Fruit fly (Drosophila melanogaster) whole organism, embryonic: Measurements from ENCODE around the gene Sfp26Ad.

ENCODE experiments used
- Aef1 ChIP-seq: fragments of 200-800 bp; sonication (Bioruptor generic); IDR thresholded peaks from 3 replicates; pipeline ENCODE4 v1.3.6; 2022; ENCODE audit warnings: missing biosample characterization, missing genetic modification characterization
- B-H2 ChIP-seq: fragments of 200-800 bp; sonication (Bioruptor generic); optimal IDR thresholded peaks from 2 replicates; lab custom pipeline; 2018; ENCODE audit warnings: missing biosample characterization, mild to moderate bottlenecking, missing genetic modification characterization
- CG10543 ChIP-seq: fragments of 200-800 bp; sonication (Bioruptor generic); optimal IDR thresholded peaks from 3 replicates; lab custom pipeline; 2017; ENCODE audit warnings: missing biosample characterization, mild to moderate bottlenecking, missing genetic modification characterization, moderate library complexity
- CG11085 ChIP-seq: fragments of 200-800 bp; sonication (Bioruptor generic); IDR thresholded peaks from 2 replicates; pipeline ENCODE4 v1.3.6; 2022; ENCODE audit warnings: missing biosample characterization, missing genetic modification characterization
- CG11456 ChIP-seq: fragments of 200-800 bp; sonication (Bioruptor generic); IDR thresholded peaks from 3 replicates; pipeline ENCODE4 v1.3.6; 2022; ENCODE audit warnings: missing biosample characterization, missing genetic modification characterization
- CG11560 ChIP-seq: fragments of 200-800 bp; sonication (Bioruptor generic); IDR thresholded peaks from 3 replicates; pipeline ENCODE4 v1.3.6; 2022; ENCODE audit warnings: missing biosample characterization, missing genetic modification characterization
- CG11723 ChIP-seq: fragments of 200-800 bp; sonication (Bioruptor generic); optimal IDR thresholded peaks from 2 replicates; lab custom pipeline; 2017; ENCODE audit warnings: missing biosample characterization, mild to moderate bottlenecking, missing genetic modification characterization
- CG12104 ChIP-seq: fragments of 200-800 bp; sonication (Bioruptor generic); optimal IDR thresholded peaks from 3 replicates; lab custom pipeline; 2016; ENCODE audit warnings: missing biosample characterization, missing genetic modification characterization
- CG12391 ChIP-seq: fragments of 200-800 bp; sonication (Bioruptor generic); optimal IDR thresholded peaks from 3 replicates; lab custom pipeline; 2018; ENCODE audit warnings: missing biosample characterization, mild to moderate bottlenecking, missing genetic modification characterization, moderate library complexity
- CG12659 ChIP-seq: fragments of 200-800 bp; sonication (Bioruptor generic); optimal IDR thresholded peaks from 3 replicates; lab custom pipeline; 2017; ENCODE audit warnings: mild to moderate bottlenecking, missing biosample characterization, missing genetic modification reagents, missing genetic modification characterization
- CG15601 ChIP-seq: fragments of 200-800 bp; sonication (Bioruptor generic); optimal IDR thresholded peaks from 3 replicates; lab custom pipeline; 2019; ENCODE audit warnings: missing biosample characterization, mild to moderate bottlenecking, missing genetic modification characterization, moderate library complexity
- CG16863 ChIP-seq: fragments of 200-800 bp; sonication (Bioruptor generic); optimal IDR thresholded peaks from 3 replicates; lab custom pipeline; 2016; ENCODE audit warnings: missing biosample characterization, missing genetic modification characterization
- CG17186 ChIP-seq: fragments of 200-800 bp; sonication (Bioruptor generic); optimal IDR thresholded peaks from 3 replicates; lab custom pipeline; 2017; ENCODE audit warnings: missing biosample characterization, missing genetic modification reagents, missing genetic modification characterization
- CG17802 ChIP-seq: fragments of 200-800 bp; sonication (Bioruptor generic); optimal IDR thresholded peaks from 2 replicates; lab custom pipeline; 2018; ENCODE audit warnings: missing biosample characterization, mild to moderate bottlenecking, missing genetic modification characterization, moderate library complexity
- CG31388 ChIP-seq: fragments of 200-800 bp; sonication (Bioruptor generic); optimal IDR thresholded peaks from 2 replicates; lab custom pipeline; 2016; ENCODE audit warnings: missing biosample characterization, missing genetic modification characterization
- CG5245 ChIP-seq: fragments of 200-800 bp; sonication (Bioruptor generic); optimal IDR thresholded peaks from 3 replicates; lab custom pipeline; 2016; ENCODE audit warnings: missing biosample characterization, missing genetic modification characterization
- CG6791 ChIP-seq: fragments of 200-800 bp; sonication (Bioruptor generic); IDR thresholded peaks from 3 replicates; pipeline ENCODE4 v1.3.6; 2022; ENCODE audit warnings: missing biosample characterization, missing genetic modification characterization; ENCODE audit not compliant: partially characterized antibody
- CG7928 ChIP-seq: fragments of 200-800 bp; sonication (Bioruptor generic); optimal IDR thresholded peaks from 2 replicates; lab custom pipeline; 2017; ENCODE audit warnings: missing biosample characterization, mild to moderate bottlenecking, missing genetic modification characterization
- CG7987 ChIP-seq: fragments of 200-800 bp; sonication (Bioruptor generic); optimal IDR thresholded peaks from 2 replicates; lab custom pipeline; 2018; ENCODE audit warnings: missing biosample characterization, mild to moderate bottlenecking, missing genetic modification characterization, moderate library complexity
- CG9932 ChIP-seq: fragments of 200-800 bp; sonication (Bioruptor generic); IDR thresholded peaks from 2 replicates; pipeline ENCODE4 v1.3.6; 2022; ENCODE audit warnings: missing biosample characterization, missing genetic modification characterization
- CHES-1-like ChIP-seq: fragments of 200-800 bp; sonication (Bioruptor generic); optimal IDR thresholded peaks from 2 replicates; lab custom pipeline; 2016; ENCODE audit warnings: missing biosample characterization, missing genetic modification characterization
- CrebB ChIP-seq: fragments of 200-800 bp; sonication (Bioruptor generic); optimal IDR thresholded peaks from 3 replicates; lab custom pipeline; 2018; ENCODE audit warnings: missing biosample characterization, mild to moderate bottlenecking, missing genetic modification characterization
- Dbx ChIP-seq: fragments of 200-800 bp; sonication (Bioruptor generic); IDR thresholded peaks from 3 replicates; pipeline ENCODE4 v1.3.6; 2022; ENCODE audit warnings: missing biosample characterization, missing genetic modification characterization
- Dip3 ChIP-seq: fragments of 200-800 bp; sonication (Bioruptor generic); optimal IDR thresholded peaks from 3 replicates; lab custom pipeline; 2016; ENCODE audit warnings: missing biosample characterization, missing genetic modification characterization
- HLH3B ChIP-seq: fragments of 200-800 bp; sonication (Bioruptor generic); IDR thresholded peaks from 2 replicates; pipeline ENCODE4 v1.3.6; 2022; ENCODE audit warnings: missing biosample characterization, missing genetic modification characterization
- Stat92E ChIP-seq, 3 experiments: fragments of >200 bp in 2 of 3; fragments of 200-800 bp in 1 of 3; sonication (Bioruptor generic) in 1 of 3; optimal IDR thresholded peaks; 2 replicates each; lab custom pipeline; 2017 to 2019; ENCODE audit warnings: missing biosample characterization in 3 of 3, missing genetic modification characterization in 3 of 3, mild to moderate bottlenecking in 1 of 3, moderate library complexity in 1 of 3
- TFAM ChIP-seq: fragments of 200-800 bp; sonication (Bioruptor generic); optimal IDR thresholded peaks from 2 replicates; lab custom pipeline; 2017; ENCODE audit warnings: missing biosample characterization, missing genetic modification characterization, inconsistent platforms
- Vsx1 ChIP-seq: fragments of 200-800 bp; sonication (Bioruptor generic); optimal IDR thresholded peaks from 2 replicates; lab custom pipeline; 2017; ENCODE audit warnings: missing biosample characterization, mild to moderate bottlenecking, missing genetic modification characterization, missing genetic modification reagents
- Xrp1 ChIP-seq: fragments of 200-800 bp; sonication (Bioruptor generic); IDR thresholded peaks from 2 replicates; pipeline ENCODE4 v1.3.6; 2022; ENCODE audit warnings: missing biosample characterization, missing genetic modification characterization
- bcd ChIP-seq: fragments of 200-800 bp; sonication (Bioruptor generic); optimal IDR thresholded peaks from 2 replicates; lab custom pipeline; 2017; ENCODE audit warnings: missing biosample characterization, mild to moderate bottlenecking, missing genetic modification characterization
- bowl ChIP-seq: fragments of 200-800 bp; sonication (Bioruptor generic); IDR thresholded peaks from 2 replicates; pipeline ENCODE4 v1.3.6; 2022; ENCODE audit warnings: missing biosample characterization, missing genetic modification characterization
- cas ChIP-seq: fragments of 200-800 bp; sonication (Bioruptor generic); IDR thresholded peaks from 2 replicates; pipeline ENCODE4 v1.3.6; 2022; ENCODE audit warnings: missing biosample characterization, missing genetic modification characterization
- chn ChIP-seq: fragments of 200-800 bp; sonication (Bioruptor generic); optimal IDR thresholded peaks from 2 replicates; lab custom pipeline; 2016; ENCODE audit warnings: missing biosample characterization, missing genetic modification characterization
- ewg ChIP-seq: fragments of 200-800 bp; sonication (Bioruptor generic); optimal IDR thresholded peaks from 3 replicates; lab custom pipeline; 2017; ENCODE audit warnings: mild to moderate bottlenecking, missing biosample characterization, missing genetic modification reagents, missing genetic modification characterization
- hth ChIP-seq: fragments of >200 bp; optimal IDR thresholded peaks from 2 replicates; lab custom pipeline; 2017; ENCODE audit warnings: inconsistent platforms
- jumu ChIP-seq: fragments of 200-800 bp; sonication (Bioruptor generic); optimal IDR thresholded peaks from 3 replicates; lab custom pipeline; 2016; ENCODE audit warnings: missing biosample characterization, missing genetic modification characterization
- nau ChIP-seq: fragments of 200-800 bp; sonication (Bioruptor generic); optimal IDR thresholded peaks from 3 replicates; lab custom pipeline; 2017; ENCODE audit warnings: missing biosample characterization, mild to moderate bottlenecking, missing genetic modification characterization, missing genetic modification reagents
- nmo ChIP-seq: fragments of 200-800 bp; sonication (Bioruptor generic); optimal IDR thresholded peaks from 2 replicates; lab custom pipeline; 2018; ENCODE audit warnings: missing biosample characterization, mild to moderate bottlenecking, missing genetic modification characterization, moderate library complexity
- pb ChIP-seq: fragments of 200-800 bp; sonication (Bioruptor generic); optimal IDR thresholded peaks from 3 replicates; lab custom pipeline; 2016; ENCODE audit warnings: missing biosample characterization, missing genetic modification characterization
- prd ChIP-seq, 3 experiments: fragments of >200 bp in 2 of 3; fragments of 200-800 bp in 1 of 3; sonication (Bioruptor generic) in 1 of 3; optimal IDR thresholded peaks in 2 of 3; IDR thresholded peaks in 1 of 3; 2 replicates in 2 of 3; 3 replicates in 1 of 3; pipeline versions ENCODE4 v1.3.6 to Lab custom; 2017 to 2022; ENCODE audit warnings: missing biosample characterization in 1 of 3, missing genetic modification characterization in 1 of 3
- ranshi ChIP-seq: fragments of 200-800 bp; sonication (Bioruptor generic); IDR thresholded peaks from 2 replicates; pipeline ENCODE4 v1.3.6; 2022; ENCODE audit warnings: missing biosample characterization, missing genetic modification characterization
- rib ChIP-seq: fragments of 200-800 bp; sonication (Bioruptor generic); IDR thresholded peaks from 2 replicates; pipeline ENCODE4 v1.3.6; 2022; ENCODE audit warnings: missing biosample characterization, missing genetic modification characterization
- sc ChIP-seq, 3 experiments: fragments of >200 bp in 2 of 3; fragments of 200-800 bp in 1 of 3; sonication (Bioruptor generic) in 1 of 3; optimal IDR thresholded peaks; 2 replicates in 2 of 3; 3 replicates in 1 of 3; lab custom pipeline; 2017; ENCODE audit warnings: mild to moderate bottlenecking in 1 of 3, missing biosample characterization in 1 of 3, missing genetic modification characterization in 1 of 3, missing genetic modification reagents in 1 of 3
- scrt ChIP-seq: fragments of 200-800 bp; sonication (Bioruptor generic); optimal IDR thresholded peaks from 2 replicates; lab custom pipeline; 2018; ENCODE audit warnings: missing biosample characterization, mild to moderate bottlenecking, missing genetic modification characterization, moderate library complexity
- sens ChIP-seq: fragments of 200-800 bp; sonication (Bioruptor generic); peaks from one replicate; lab custom pipeline; 2016; ENCODE audit warnings: missing biosample characterization, missing genetic modification characterization
- sqz ChIP-seq: fragments of 200-800 bp; sonication (Bioruptor generic); optimal IDR thresholded peaks from 3 replicates; lab custom pipeline; 2018; ENCODE audit warnings: missing biosample characterization, mild to moderate bottlenecking, missing genetic modification characterization
- stc ChIP-seq: fragments of 200-800 bp; sonication (Bioruptor generic); IDR thresholded peaks from 2 replicates; pipeline ENCODE4 v1.3.6; 2022; ENCODE audit warnings: missing biosample characterization, missing genetic modification characterization
- tx ChIP-seq: fragments of 200-800 bp; sonication (Bioruptor generic); optimal IDR thresholded peaks from 2 replicates; lab custom pipeline; 2016; ENCODE audit warnings: missing biosample characterization, missing genetic modification characterization

Gene Sfp26Ad

dm6 chr2L:5974122-5974521 lies 31.0 kb upstream of the Sfp26Ad start (continued):
- no peak for TF ChIP-seq prd (optimal IDR thresholded peaks at IDR 0.05; lab: Kevin White, UChicago)
- no peak for TF ChIP-seq prd (GFP tag; IDR thresholded peaks at IDR 0.05; lab: Robert Waterston, UW)
- TF ChIP-seq CG9932 = peak; percentile 38; the same call in 1 of the 2 replicates
- no peak for TF ChIP-seq CG17802 (tag; lab: Kevin White, UChicago)
- TF ChIP-seq Xrp1 (GFP tag; lab: Robert Waterston, UW) = peak; percentile 64; the same call in 1 of the 2 replicates
- TF ChIP-seq tx (GFP tag; lab: Kevin White, UChicago) = no peak
- TF ChIP-seq Aef1 = no peak
- TF ChIP-seq bcd (GFP tag; lab: Kevin White, UChicago) = peak; percentile 49
- peak; percentile 16; the same call in 1 of the 2 replicates for TF ChIP-seq stc (GFP tag; lab: Robert Waterston, UW)
- TF ChIP-seq Stat92E (GFP tag; optimal IDR thresholded peaks at IDR 0.05; lab: Kevin White, UChicago) = no peak
- peak; percentile 14 for TF ChIP-seq ewg (GFP tag; lab: Kevin White, UChicago)
- TF ChIP-seq TFAM (GFP tag; lab: Kevin White, UChicago) = no peak
- TF ChIP-seq bowl (GFP tag; lab: Robert Waterston, UW) = no peak
- peak; percentile 45 for TF ChIP-seq CG7928 (GFP tag; lab: Kevin White, UChicago)
- no peak for TF ChIP-seq CG31388 (GFP tag; lab: Kevin White, UChicago)
- TF ChIP-seq chn = no peak
- TF ChIP-seq CG6791 (GFP tag; lab: Robert Waterston, UW) = no peak
- peak; percentile 9; the same call in 1 of the 2 replicates for TF ChIP-seq ranshi (GFP tag; lab: Robert Waterston, UW)
- TF ChIP-seq CG10543 = peak; percentile 84
- TF ChIP-seq nau (GFP tag; lab: Kevin White, UChicago) = peak; percentile 73
- peak; percentile 71 for TF ChIP-seq B-H2 (GFP tag; lab: Kevin White, UChicago)
- no peak for TF ChIP-seq cas
- no peak for TF ChIP-seq CG5245 (GFP tag; lab: Kevin White, UChicago)
- no peak for TF ChIP-seq CHES-1-like (GFP tag; lab: Kevin White, UChicago)
- TF ChIP-seq CG12104 (GFP tag; lab: Kevin White, UChicago) = peak; percentile 33
- no peak for TF ChIP-seq sens (GFP tag; lab: Kevin White, UChicago)
- TF ChIP-seq CG11560 (tag; lab: Robert Waterston, UW) = no peak
- TF ChIP-seq scrt (GFP tag; lab: Kevin White, UChicago) = peak; percentile 63
- TF ChIP-seq pb = no peak
- TF ChIP-seq Dbx = peak; percentile 49; the same call in 1 of the 3 replicates
- TF ChIP-seq HLH3B (GFP tag; lab: Robert Waterston, UW) = peak; percentile 64; the same call in 1 of the 2 replicates
- peak; percentile 89 for TF ChIP-seq CG7987 (GFP tag; lab: Kevin White, UChicago)
- no peak for TF ChIP-seq nmo (GFP tag; lab: Kevin White, UChicago)
- TF ChIP-seq CG16863 = no peak
- TF ChIP-seq jumu (GFP tag; lab: Kevin White, UChicago) = no peak
- peak; percentile 17 for TF ChIP-seq sqz (GFP tag; lab: Kevin White, UChicago)
- TF ChIP-seq CG12659 (GFP tag; lab: Kevin White, UChicago) = peak; percentile 58
- no peak for TF ChIP-seq CG17186 (GFP tag; lab: Kevin White, UChicago)
- TF ChIP-seq hth = no peak
- peak; percentile 31 for TF ChIP-seq Dip3
- TF ChIP-seq Vsx1 (GFP tag; lab: Kevin White, UChicago) = peak; percentile 86
- no peak for TF ChIP-seq sc (optimal IDR thresholded peaks at IDR 0.05; lab: Kevin White, UChicago)
- TF ChIP-seq sc (GFP tag; optimal IDR thresholded peaks at IDR 0.05; lab: Kevin White, UChicago) = peak; percentile 55
- peak; percentile 78 for TF ChIP-seq CrebB (tag; lab: Kevin White, UChicago)
- peak; percentile 26 for TF ChIP-seq CG12391 (tag; lab: Kevin White, UChicago)
- TF ChIP-seq rib (GFP tag; lab: Robert Waterston, UW) = no peak
- peak; percentile 65 for TF ChIP-seq CG11723 (GFP tag; lab: Kevin White, UChicago)
- TF ChIP-seq CG15601 = peak; percentile 82
- TF ChIP-seq CG11085 (GFP tag; lab: Robert Waterston, UW) = no peak
- TF ChIP-seq CG11456 (GFP tag; lab: Robert Waterston, UW) = no peak
